Fruit fly (Drosophila melanogaster): ENCODE measurements around the gene Hesr.

DNA sequence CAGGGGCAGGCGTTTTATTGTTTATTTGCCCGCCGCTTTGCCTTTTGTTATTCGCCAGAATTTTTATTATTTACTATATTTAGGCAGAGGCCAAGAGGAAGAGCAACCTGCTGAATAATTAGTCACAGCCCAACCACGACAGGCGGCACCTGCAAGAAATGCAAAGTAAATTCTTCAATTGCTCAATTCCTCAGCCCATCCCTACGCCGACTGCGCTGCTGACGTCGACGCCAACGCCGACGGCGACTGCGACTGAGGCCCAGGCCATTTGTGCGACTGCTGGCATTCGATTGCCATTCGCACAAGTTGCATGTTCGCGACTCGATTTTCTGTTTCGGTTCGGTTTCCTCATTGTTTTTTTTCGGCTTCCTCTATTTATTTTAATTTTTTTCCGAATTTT is 27.6 kb downstream of the Hesr start, which contains the start of gene Frq2:
- no peak for TF ChIP-seq CG12605 (GFP tag; IDR thresholded peaks at IDR 0.05)
- TF ChIP-seq CG17806 (tag; optimal IDR thresholded peaks at IDR 0.05) = no peak
- no peak for TF ChIP-seq CG13204 (GFP tag; optimal IDR thresholded peaks at IDR 0.05)
- no peak for TF ChIP-seq rn (GFP tag; IDR thresholded peaks at IDR 0.05)
- no peak for TF ChIP-seq EcR (GFP tag; optimal IDR thresholded peaks at IDR 0.05)
- TF ChIP-seq Pif1B (GFP tag; optimal IDR thresholded peaks at IDR 0.05) = no peak
- no peak for TF ChIP-seq D1 (tag; optimal IDR thresholded peaks at IDR 0.05)
- TF ChIP-seq Snoo (tag; optimal IDR thresholded peaks at IDR 0.05) = no peak
- no peak for TF ChIP-seq gl (tag; optimal IDR thresholded peaks at IDR 0.05)
- TF ChIP-seq CG32121 (GFP tag; IDR thresholded peaks at IDR 0.05) = no peak
- TF ChIP-seq CG9948 (tag; optimal IDR thresholded peaks at IDR 0.05) = no peak

All from whole organism, pupa.